Fruit fly (Drosophila melanogaster) whole organism: ENCODE results near the gene Irc.
"Not testable (repeated sequence)": the region's sequence is repeated elsewhere in the genome, so short reads cannot be mapped to it uniquely, and the experiment has no call there.

ENCODE experiments used
- CG8478 ChIP-seq: fragments of >200 bp; optimal IDR thresholded peaks from 2 replicates; lab custom pipeline; 2018; ENCODE audit warnings: inconsistent platforms
- Dll ChIP-seq: fragments of >200 bp; optimal IDR thresholded peaks from 2 replicates; lab custom pipeline; 2017
- EcR ChIP-seq, 2 experiments: fragments of >200 bp; optimal IDR thresholded peaks; 2 replicates each; lab custom pipeline; 2017; ENCODE audit warnings: missing biosample characterization in 2 of 2, missing genetic modification characterization in 2 of 2, missing genetic modification reagents in 2 of 2
- pan ChIP-seq: fragments of >200 bp; optimal IDR thresholded peaks from 2 replicates; lab custom pipeline; 2017
- psq ChIP-seq: fragments of >200 bp; optimal IDR thresholded peaks from 2 replicates; lab custom pipeline; 2017
- usp ChIP-seq: fragments of >200 bp; optimal IDR thresholded peaks from 2 replicates; lab custom pipeline; 2017; ENCODE audit warnings: missing biosample characterization, missing genetic modification characterization, mixed read lengths

dm6 chr3R:16988514-16988913, 14.2 kb upstream of the Irc start, which contains the start of gene MESK4:
- not testable (repeated sequence) for TF ChIP-seq CG8478 (lab: Kevin White, UChicago); pan (lab: Kevin White, UChicago); psq; Dll (lab: Kevin White, UChicago); usp (GFP tag; lab: Kevin White, UChicago); EcR (GFP tag; optimal IDR thresholded peaks at IDR 0.05; lab: Kevin White, UChicago)
